Fruit fly (Drosophila melanogaster) Kc167 (cell line): ENCODE measurements around the gene CG32640.

Source experiments
- Myc ChIP-seq: fragments of >200 bp; optimal IDR thresholded peaks from 2 replicates; lab custom pipeline; 2017; ENCODE audit warnings: missing external identifiers
- h ChIP-seq: fragments of >200 bp; optimal IDR thresholded peaks from 3 replicates; lab custom pipeline; 2018; ENCODE audit warnings: missing external identifiers

dm6 chrX:13227505-13228207 is 49.9 kb downstream of the CG32640 start:
- no peak for TF ChIP-seq Myc (lab: Kevin White, UChicago)
- no peak for TF ChIP-seq h (lab: Kevin White, UChicago)
